Fruit fly (Drosophila melanogaster): Measurements from ENCODE around the gene Ncoa6.

DNA sequence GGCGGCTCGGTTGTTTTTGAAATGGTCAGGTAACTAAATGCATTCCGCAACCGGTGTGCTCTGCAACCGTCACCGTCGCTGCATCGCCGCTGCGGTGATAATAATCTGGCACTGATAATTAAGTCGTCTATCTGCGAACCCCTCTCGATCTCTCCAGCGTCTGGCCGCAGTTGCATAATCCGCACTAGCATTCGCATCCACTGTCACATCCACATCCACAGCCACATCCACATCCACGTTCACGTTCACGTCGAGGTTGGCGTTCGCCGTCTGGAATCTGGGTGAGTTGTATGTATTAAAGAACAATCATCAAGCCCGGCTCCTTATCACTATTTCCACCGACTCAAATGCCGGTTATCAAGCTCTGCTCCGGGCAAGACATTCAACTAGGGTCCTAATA, 6.1 kb upstream of the Ncoa6 start:
- TF ChIP-seq CG8119 (GFP tag; IDR thresholded peaks at IDR 0.05) (no peak), Blimp-1 (GFP tag; optimal IDR thresholded peaks at IDR 0.05) (no peak), ss (GFP tag; optimal IDR thresholded peaks at IDR 0.05) (no peak), eg (GFP tag; IDR thresholded peaks at IDR 0.05) (no peak)
